Worm (Caenorhabditis elegans): ENCODE results near the gene dot-1.3.

DNA sequence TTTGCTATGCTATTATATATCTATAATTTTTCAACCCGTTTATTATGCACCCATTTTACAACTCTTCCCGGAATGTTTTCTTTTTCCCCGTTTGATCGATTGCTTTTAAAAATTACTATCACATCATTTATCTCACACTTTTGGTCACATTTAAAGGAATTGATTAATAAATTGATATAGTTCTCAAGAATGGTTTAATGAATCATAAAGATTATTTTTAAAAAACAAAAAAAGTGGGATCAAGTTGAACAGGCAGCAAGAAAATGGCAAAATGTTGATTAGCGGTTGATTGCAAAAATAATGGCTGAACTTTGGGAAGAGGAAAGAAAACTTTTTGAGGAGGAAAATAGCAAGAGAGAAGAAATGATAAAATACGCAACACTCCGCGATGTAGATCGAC is 2.8 kb downstream of the dot-1.3 start, which contains the start of gene W06D11.5:
- TF ChIP-seq elt-2 (tag; optimal IDR thresholded peaks at IDR 0.05) (no peak), ttx-3 (tag; optimal IDR thresholded peaks at IDR 0.05) (no peak), sox-4 (tag; optimal IDR thresholded peaks at IDR 0.05) (no peak), ztf-16 (tag; optimal IDR thresholded peaks at IDR 0.05) (no peak), dmd-4 (tag; optimal IDR thresholded peaks at IDR 0.05; ENCODE audit: borderline replicate concordance) (no peak), unc-55 (GFP tag; optimal IDR thresholded peaks at IDR 0.05) (no peak), ceh-45 (GFP tag; IDR thresholded peaks at IDR 0.05) (no peak), ceh-9 (tag; optimal IDR thresholded peaks at IDR 0.05) (no peak), T23F11.4 (GFP tag; optimal IDR thresholded peaks at IDR 0.05) (no peak), K09A11.1 (tag; optimal IDR thresholded peaks at IDR 0.05; ENCODE audit: insufficient read depth) (no peak), npax-4 (tag; optimal IDR thresholded peaks at IDR 0.05) (no peak), F13H6.1 (tag; optimal IDR thresholded peaks at IDR 0.05) (no peak), nfya-1 (tag; optimal IDR thresholded peaks at IDR 0.05) (no peak)
